Worm (Caenorhabditis elegans) whole organism, L4/young adult: ENCODE measurements around the gene srj-6.

Source experiments
- W03F9.2 ChIP-seq: fragments of 150-350 bp; optimal IDR thresholded peaks from 2 replicates; lab custom pipeline; 2014; ENCODE audit warnings: missing biosample characterization, missing genetic modification characterization
- him-1 ChIP-seq: sonication (generic microtip); optimal IDR thresholded peaks from 2 replicates; lab custom pipeline; 2016; ENCODE audit warnings: missing genotype, missing genetic modification reagents, missing genetic modification characterization, missing compliant biosample characterization

DNA sequence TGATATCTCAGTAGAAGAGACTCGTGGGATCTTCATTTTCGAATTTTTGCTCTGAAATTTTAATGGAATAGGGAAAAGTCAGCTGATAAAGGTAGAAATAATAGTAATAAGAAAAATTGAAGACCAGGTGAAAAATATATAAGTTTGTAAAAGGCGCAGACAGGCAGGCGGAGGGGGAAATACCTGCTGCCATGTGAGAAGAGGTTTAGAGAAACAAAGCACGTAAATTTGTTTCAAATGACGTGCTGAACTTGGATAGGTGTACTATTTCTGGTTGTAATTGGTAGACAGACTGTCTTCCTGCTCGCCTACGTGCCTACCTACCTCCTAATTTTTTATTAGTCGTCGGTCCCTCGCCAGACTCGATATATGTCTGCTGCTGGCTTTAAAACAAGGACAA, 13.2 kb upstream of the srj-6 start, which contains the start of gene nhr-180:
- TF ChIP-seq him-1 (no peak), W03F9.2 (no peak)
